Worm (Caenorhabditis elegans): Measurements from ENCODE around the gene H34I24.1.

H34I24.1 gene

DNA sequence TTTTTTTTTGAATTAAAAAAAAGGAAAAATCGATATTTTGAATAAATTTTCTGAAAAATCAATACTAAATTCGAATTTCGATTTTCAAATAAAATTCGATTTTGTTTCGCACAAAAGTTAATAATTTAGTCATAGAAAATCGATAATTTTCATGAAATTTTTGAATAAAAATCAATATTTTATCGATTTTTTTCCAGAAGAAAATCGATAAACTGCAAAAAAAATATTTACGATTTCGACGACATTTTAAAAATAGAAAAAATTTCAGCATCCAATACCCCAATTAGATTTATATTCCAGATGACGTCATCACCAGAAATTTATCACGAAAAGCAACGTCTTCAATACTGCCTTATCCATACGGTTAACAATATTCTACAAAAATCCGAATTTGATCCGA is 10.5 kb upstream of the H34I24.1 start, which contains the start of gene josd-1:
Gene josd-1, plus strand, starts transcription at position 301 of the 400 bp plus-strand sequence.
- TF ChIP-seq him-1 (tag; optimal IDR thresholded peaks at IDR 0.05) (no peak), W03F9.2 (tag; optimal IDR thresholded peaks at IDR 0.05) (no peak), dao-5 (tag; optimal IDR thresholded peaks at IDR 0.05) (no peak)

DNA sequence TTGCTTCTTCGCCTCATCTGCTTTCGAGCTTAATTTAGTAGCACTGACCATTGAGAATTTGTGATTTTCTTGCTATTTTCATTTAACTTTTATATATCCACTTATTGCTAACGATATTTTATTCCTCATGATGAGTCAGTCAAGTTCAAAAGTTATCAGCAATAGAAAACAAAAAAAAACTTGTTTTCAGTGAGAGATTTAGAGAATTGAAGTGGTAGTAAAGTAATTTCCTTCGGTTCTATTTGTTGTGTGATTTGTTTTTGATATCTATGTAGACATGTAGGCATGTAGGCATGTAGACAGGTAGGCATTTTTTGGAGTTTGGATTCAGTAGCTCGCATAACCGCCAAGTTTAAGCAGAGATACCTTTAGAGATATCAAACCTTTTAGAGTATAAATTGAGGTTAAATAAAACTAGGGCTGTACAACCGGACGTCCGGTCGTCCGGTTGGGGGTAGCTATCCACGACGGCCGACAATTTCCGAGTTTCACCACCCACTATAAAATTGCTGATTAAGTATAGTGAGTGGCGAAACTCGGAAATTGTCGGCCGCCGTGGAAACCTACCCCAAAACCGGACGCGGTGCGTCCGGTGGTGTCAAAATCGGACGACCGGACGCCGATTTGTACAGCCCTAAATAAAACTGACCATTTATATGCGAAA is 5.8 kb upstream of the H34I24.1 start, which contains the start of gene Y71H2AR.2:
Gene Y71H2AR.2, minus strand, starts transcription at position 51 of the 664 bp plus-strand sequence.
- TF ChIP-seq him-1 (tag; optimal IDR thresholded peaks at IDR 0.05) = no peak
- no peak for TF ChIP-seq dao-5 (tag; optimal IDR thresholded peaks at IDR 0.05)
- no peak for TF ChIP-seq W03F9.2 (tag; optimal IDR thresholded peaks at IDR 0.05)

DNA sequence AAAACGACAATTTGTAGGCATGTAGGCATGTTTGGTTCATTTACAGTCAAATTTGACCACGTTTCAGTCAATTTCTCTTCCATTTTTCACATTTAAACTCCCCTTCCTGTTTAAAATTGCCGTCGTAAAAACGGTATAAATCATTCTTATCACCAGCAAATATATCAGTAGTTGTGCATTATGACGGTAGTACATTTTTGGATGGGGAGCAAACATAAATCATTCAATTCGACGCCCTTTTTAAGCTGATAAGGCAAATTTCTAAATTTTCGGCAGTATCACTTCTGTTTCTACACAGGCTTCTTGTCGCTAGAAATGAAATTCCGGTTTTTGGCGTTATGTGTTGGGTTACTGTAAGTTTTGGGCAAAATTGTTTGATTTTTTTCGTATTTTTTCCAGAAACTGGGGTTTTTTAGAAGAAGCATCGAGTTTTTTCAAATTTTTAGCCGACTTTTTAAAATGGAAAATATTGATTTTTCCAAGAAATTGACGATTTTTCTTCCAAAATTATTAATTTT is 4.9 kb upstream of the H34I24.1 start, which contains the start of gene H34I24.2:
Gene H34I24.2, plus strand, starts transcription at position 189 of the 518 bp plus-strand sequence.
- TF ChIP-seq dao-5 (tag; optimal IDR thresholded peaks at IDR 0.05) = no peak
- no peak for TF ChIP-seq him-1 (tag; optimal IDR thresholded peaks at IDR 0.05)
- TF ChIP-seq W03F9.2 (tag; optimal IDR thresholded peaks at IDR 0.05) = no peak

DNA sequence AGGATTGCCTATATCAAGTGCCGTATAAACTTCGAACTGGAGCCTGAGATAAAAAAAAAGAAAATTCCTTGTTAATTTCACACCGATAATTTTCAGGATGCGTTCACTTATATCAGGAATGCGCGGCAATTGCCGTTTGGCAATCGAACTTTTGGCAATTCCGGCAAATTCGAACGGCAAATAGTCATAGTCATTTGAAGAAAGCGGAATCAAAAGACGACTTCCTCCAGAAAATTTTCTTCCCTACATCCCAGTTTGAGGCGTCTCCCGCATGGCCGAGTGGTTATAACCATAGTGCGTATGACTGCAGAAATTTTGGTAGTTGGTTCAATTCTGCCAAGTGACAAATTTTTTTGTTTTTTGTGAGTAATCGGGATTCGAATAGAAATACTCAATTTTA is 9.1 kb downstream of the H34I24.1 start, which contains the start of gene F56F11.4:
Gene F56F11.4, plus strand, starts transcription at position 301 of the 400 bp plus-strand sequence.
- TF ChIP-seq dao-5 (tag; optimal IDR thresholded peaks at IDR 0.05) (no peak), him-1 (tag; optimal IDR thresholded peaks at IDR 0.05) (no peak), W03F9.2 (tag; optimal IDR thresholded peaks at IDR 0.05) (no peak)

DNA sequence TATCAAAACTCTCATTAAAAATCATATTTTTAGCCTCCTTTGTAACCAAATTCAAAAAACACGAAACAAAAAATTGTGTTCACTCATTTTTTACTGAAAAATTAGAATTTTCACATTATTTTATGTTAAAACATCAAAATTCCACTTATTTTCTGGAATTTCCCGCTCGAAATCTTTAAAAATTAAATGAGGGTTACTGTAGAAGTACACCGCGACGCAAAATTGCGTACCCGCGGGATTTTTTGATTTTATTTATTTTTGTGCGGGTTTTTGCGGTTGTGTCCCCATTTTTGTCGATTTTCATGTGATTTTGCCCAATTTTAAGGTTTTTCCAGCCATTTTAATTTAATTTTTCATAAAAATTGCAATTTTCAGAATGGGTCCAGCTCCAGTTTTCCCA is 11.5 kb downstream of the H34I24.1 start:
- TF ChIP-seq him-1 (tag; optimal IDR thresholded peaks at IDR 0.05) (no peak), dao-5 (tag; optimal IDR thresholded peaks at IDR 0.05) (no peak), W03F9.2 (tag; optimal IDR thresholded peaks at IDR 0.05) (no peak)

DNA sequence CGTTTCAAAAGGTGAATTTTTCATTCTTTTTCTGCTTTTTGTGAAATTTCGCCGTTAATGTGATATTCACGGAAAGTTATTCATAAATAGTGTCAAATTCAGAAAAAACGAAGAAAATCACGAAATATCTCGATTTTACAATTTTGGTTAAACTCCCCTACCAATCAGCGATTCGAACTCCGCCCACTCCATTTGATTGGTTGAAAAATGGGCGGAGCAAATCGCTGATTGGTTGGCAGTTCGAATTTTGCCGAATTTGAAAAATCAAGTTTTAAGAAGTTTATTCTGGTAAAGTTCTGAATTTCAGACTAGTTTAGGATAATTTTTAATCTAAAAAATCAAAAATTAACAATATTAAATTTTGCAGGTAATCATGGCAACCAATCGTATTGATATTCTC is 17.8 kb downstream of the H34I24.1 start:
- TF ChIP-seq dao-5 (tag; optimal IDR thresholded peaks at IDR 0.05) (no peak), him-1 (tag; optimal IDR thresholded peaks at IDR 0.05) (no peak), W03F9.2 (tag; optimal IDR thresholded peaks at IDR 0.05) (no peak)

DNA sequence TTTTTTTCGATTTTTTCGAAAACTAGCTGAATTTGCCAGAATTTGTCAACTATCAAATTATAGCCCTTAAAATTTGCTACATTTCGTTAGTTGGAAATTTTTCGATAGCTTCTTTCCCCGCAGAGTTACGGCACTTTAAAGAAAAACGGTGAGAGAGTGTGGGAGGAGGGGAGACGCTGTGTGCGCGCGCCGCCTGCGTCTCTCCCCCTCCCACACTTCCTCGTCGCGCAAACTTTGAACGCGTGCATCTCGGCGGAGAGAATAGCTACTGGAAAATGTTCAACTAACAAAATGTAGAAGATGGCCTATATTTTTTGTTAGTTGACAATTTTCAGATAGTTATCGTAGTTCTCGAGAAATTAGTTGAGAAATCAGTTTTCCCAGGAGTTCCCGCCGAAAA is 19.8 kb downstream of the H34I24.1 start:
- no peak for TF ChIP-seq W03F9.2 (tag; optimal IDR thresholded peaks at IDR 0.05)
- no peak for TF ChIP-seq dao-5 (tag; optimal IDR thresholded peaks at IDR 0.05)
- no peak for TF ChIP-seq him-1 (tag; optimal IDR thresholded peaks at IDR 0.05)

DNA sequence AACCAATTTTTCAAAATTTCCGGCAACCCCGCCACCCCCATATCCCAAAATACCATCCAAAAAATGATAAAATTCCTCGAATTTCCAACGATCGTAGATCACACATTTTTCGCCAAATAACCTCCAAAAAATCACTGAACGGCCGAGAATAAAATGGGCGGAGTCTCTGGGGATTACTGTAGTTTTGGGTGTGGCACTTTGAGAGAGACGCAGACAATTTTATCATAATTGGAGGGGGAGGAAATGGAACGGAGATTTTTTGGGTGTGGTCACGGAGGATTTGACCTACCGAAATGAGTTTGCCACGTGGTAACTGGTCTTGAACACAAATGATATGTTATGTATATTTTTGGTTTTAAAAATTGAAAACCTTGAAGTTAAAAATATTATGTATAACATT is 21.6 kb downstream of the H34I24.1 start:
- TF ChIP-seq him-1 (tag; optimal IDR thresholded peaks at IDR 0.05) (no peak), W03F9.2 (tag; optimal IDR thresholded peaks at IDR 0.05) (no peak), dao-5 (tag; optimal IDR thresholded peaks at IDR 0.05) (no peak)

DNA sequence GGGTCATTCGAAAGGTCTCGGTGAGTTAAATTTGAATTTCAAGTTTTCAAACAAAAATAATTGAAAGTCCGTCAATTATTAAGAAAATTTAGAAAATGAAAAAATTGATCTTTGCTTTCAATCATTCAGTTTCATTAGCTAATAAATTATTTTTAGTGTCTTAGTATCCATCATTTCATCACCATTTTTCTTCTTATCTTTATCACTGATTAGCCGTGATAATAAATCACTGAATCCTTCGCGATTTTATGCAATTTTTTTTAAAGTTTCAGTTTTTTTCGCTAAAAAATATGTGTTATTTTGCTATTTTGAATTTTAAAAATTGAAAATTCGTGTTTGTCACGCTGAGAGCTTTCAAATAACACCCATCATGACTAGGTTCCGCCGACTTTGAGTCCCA is 22.2 kb downstream of the H34I24.1 start:
- no peak for TF ChIP-seq W03F9.2 (tag; optimal IDR thresholded peaks at IDR 0.05)
- no peak for TF ChIP-seq dao-5 (tag; optimal IDR thresholded peaks at IDR 0.05)
- no peak for TF ChIP-seq him-1 (tag; optimal IDR thresholded peaks at IDR 0.05)

DNA sequence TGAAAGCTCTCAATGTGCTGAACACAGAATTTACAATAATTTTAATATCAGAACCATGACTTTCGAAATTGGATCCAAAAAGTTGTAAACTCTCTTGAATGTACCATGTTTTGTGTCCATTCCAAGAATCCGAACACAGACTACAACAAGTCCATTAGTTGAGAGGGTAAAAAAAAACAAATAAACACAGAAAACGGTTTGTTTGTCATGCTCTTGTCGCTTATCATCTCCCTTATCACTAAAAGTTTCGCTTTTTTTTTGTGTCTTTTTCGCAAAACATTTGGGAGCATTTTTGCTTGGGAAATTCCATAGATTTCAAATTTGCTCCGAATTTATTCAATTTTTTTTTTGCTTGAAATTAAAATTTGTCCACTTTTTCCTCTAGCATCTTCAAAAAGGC is 22.7 kb downstream of the H34I24.1 start:
- TF ChIP-seq W03F9.2 (tag; optimal IDR thresholded peaks at IDR 0.05) (no peak), dao-5 (tag; optimal IDR thresholded peaks at IDR 0.05) (no peak), him-1 (tag; optimal IDR thresholded peaks at IDR 0.05) (no peak)

DNA sequence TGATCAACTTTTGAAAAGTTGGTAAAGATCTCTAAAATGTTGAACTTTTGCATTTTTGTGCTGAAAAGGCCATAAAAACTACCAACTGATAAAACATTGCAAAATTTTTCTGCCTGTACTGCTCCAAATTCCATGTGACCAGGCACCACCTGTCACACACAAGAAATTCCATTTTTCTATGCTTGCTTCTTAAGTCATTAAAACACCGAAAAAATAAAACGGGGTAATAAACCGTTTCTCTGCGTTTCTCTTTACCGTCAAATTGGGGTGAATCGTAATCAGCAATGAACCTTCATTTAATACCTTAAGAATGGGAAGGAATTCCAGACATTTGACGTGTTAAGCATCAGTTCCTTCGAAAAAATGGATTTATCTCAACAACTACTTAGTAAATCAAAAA is 23.4 kb downstream of the H34I24.1 start:
- no peak for TF ChIP-seq him-1 (tag; optimal IDR thresholded peaks at IDR 0.05)
- TF ChIP-seq W03F9.2 (tag; optimal IDR thresholded peaks at IDR 0.05) = no peak
- TF ChIP-seq dao-5 (tag; optimal IDR thresholded peaks at IDR 0.05) = no peak

DNA sequence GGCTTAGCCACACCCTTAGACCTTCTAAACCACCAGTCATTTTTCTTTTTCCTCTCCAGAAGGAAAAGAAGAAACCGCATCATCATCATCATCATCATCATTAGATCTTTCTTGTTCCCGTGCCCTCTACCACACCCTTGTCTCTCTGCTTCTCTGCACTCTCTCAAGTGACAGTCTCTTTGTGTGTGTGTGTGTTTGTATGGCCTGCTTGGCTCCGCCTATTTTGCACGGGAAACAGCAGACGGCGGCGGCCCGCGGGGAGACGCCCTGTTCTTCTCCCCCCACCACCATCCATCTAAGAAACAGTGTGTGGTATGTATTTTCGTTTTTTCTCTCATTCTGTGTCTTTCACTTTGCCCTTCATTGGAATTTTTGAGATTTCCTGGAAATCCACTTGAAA is 25.0 kb downstream of the H34I24.1 start:
- peak; percentile 1 for TF ChIP-seq W03F9.2 (tag; optimal IDR thresholded peaks at IDR 0.05)
- TF ChIP-seq him-1 (tag; optimal IDR thresholded peaks at IDR 0.05) = no peak

DNA sequence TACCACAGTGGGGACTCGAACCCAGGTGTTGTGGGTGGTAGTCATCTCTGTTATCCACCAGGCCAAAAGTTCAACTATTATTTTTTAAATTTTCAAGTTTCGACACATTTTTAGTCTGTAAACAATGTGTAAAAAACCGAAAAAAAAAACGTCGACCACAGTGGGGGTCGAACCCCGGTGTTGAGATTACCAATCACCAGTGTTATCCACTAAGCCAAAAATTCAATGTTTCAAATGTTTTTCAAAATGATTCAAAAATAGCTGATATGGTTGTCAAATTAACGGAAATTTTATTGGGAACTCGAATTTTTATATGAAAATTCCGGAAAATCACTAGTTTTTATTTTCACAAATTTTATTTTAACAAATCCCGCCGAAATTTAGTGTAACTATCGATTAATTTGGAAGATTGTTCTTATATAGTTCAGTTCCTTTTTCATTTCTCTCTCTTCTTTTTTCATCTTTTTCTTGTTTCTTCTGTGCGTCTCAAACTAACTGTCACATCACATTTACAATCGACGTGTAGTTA is 26.3 kb downstream of the H34I24.1 start:
- TF ChIP-seq him-1 (tag; optimal IDR thresholded peaks at IDR 0.05) = no peak
- TF ChIP-seq W03F9.2 (tag; optimal IDR thresholded peaks at IDR 0.05) = no peak
- no peak for TF ChIP-seq dao-5 (tag; optimal IDR thresholded peaks at IDR 0.05)

DNA sequence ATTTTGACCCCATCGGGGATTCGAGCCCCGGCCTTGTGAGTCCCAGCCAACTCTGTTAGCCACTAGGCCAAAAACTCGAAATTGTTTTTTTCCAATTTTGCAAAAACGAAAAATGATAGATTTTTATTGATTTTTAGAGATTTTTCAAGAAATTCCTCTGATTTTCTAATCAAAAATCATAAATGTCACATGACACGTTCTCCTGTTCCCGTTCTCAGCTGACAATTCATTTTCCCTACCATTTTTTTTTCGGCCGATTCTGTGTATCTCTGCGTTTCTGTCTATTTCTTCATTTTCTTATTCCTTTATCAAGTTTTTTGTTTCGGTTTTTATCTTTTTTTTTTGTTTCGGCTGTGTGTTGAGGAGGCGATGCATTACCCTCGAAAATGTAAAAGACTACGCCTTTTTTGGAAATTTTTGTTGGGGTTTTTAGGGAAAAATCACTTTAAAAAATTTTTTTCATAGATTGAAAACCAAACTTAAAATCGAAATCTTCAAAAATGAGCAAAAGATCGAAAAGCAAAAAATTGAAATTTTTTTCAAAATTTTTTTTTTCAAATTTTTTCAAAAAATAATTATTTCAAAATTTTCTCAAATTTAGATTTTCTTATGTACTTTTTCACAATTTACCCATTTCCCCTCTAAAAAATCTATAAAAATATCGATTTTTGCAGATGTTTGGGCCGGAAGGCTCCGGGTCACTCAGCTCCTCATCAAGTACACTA is 27.5 kb downstream of the H34I24.1 start, which contains the start of gene klf-1:
Gene klf-1, plus strand, starts transcription at position 675 of the 725 bp plus-strand sequence.
- TF ChIP-seq W03F9.2 (tag; optimal IDR thresholded peaks at IDR 0.05) (no peak), him-1 (tag; optimal IDR thresholded peaks at IDR 0.05) (no peak), dao-5 (tag; optimal IDR thresholded peaks at IDR 0.05) (no peak)

Measured in whole organism, L4/young adult.